Fruit fly (Drosophila melanogaster): ENCODE results near the gene CG6696.
A peak's percentile ranks its signal among the peaks of the same experiment; 100 is the strongest.

Gene CG6696

dm6 chrX:18635118-18635552, 26.8 kb downstream of the CG6696 start (continued):
- no peak for TF ChIP-seq wek (GFP tag; optimal IDR thresholded peaks at IDR 0.05)
- TF ChIP-seq lmd (GFP tag; IDR thresholded peaks at IDR 0.05): peak; percentile 32; the same call in 1 of the 2 replicates
- TF ChIP-seq CG14014 (GFP tag; IDR thresholded peaks at IDR 0.05): 0 out of 2 replicates have a peak, but pooled peaks have one; percentile 30
- no peak for TF ChIP-seq wor (GFP tag; IDR thresholded peaks at IDR 0.05)
- no peak for TF ChIP-seq CG16815 (GFP tag; optimal IDR thresholded peaks at IDR 0.05)
- TF ChIP-seq CG2202 (tag; optimal IDR thresholded peaks at IDR 0.05): no peak
- no peak for TF ChIP-seq btn (GFP tag; optimal IDR thresholded peaks at IDR 0.05)
- no peak for TF ChIP-seq lbe (GFP tag; optimal IDR thresholded peaks at IDR 0.05)
- no peak for TF ChIP-seq CG10274 (GFP tag; optimal IDR thresholded peaks at IDR 0.05)
- no peak for TF ChIP-seq Optix (GFP tag; IDR thresholded peaks at IDR 0.05)
- no peak for TF ChIP-seq CG6813 (GFP tag; optimal IDR thresholded peaks at IDR 0.05)
- no peak for TF ChIP-seq bsh (GFP tag; optimal IDR thresholded peaks at IDR 0.05)
- TF ChIP-seq Hsf (GFP tag; optimal IDR thresholded peaks at IDR 0.05): peak; percentile 55
- TF ChIP-seq CG18476 (GFP tag; optimal IDR thresholded peaks at IDR 0.05): no peak
- no peak for TF ChIP-seq Sox100B (GFP tag; optimal IDR thresholded peaks at IDR 0.05)
- no peak for TF ChIP-seq MBD-R2 (GFP tag; IDR thresholded peaks at IDR 0.05)
- peak; percentile 17 for TF ChIP-seq Hr3 (GFP tag; optimal IDR thresholded peaks at IDR 0.05)
- no peak for TF ChIP-seq CG11093 (GFP tag; IDR thresholded peaks at IDR 0.05)
- peak; percentile 24 for TF ChIP-seq her (GFP tag; optimal IDR thresholded peaks at IDR 0.05)
- no peak for TF ChIP-seq gcm (GFP tag; optimal IDR thresholded peaks at IDR 0.05)
- TF ChIP-seq ems (GFP tag; optimal IDR thresholded peaks at IDR 0.05): no peak
- no peak for TF ChIP-seq CrebB (tag; optimal IDR thresholded peaks at IDR 0.05)
- TF ChIP-seq CG1647 (GFP tag; optimal IDR thresholded peaks at IDR 0.05): no peak
- TF ChIP-seq CG3163 (GFP tag; optimal IDR thresholded peaks at IDR 0.05): peak; percentile 34
- TF ChIP-seq gsb (GFP tag; IDR thresholded peaks at IDR 0.05): no peak
- peak; percentile 57; the same call in 2 of the 3 replicates for TF ChIP-seq Dbx (GFP tag; IDR thresholded peaks at IDR 0.05)
- TF ChIP-seq CG12769 (tag; optimal IDR thresholded peaks at IDR 0.05): peak; percentile 31
- TF ChIP-seq kni (GFP tag; optimal IDR thresholded peaks at IDR 0.05): no peak
- TF ChIP-seq CG6854 (GFP tag; optimal IDR thresholded peaks at IDR 0.05): no peak
- peak; percentile 74 for TF ChIP-seq amos (GFP tag; IDR thresholded peaks at IDR 0.05; ENCODE audit: partially characterized antibody)
- TF ChIP-seq Doc2 (GFP tag; IDR thresholded peaks at IDR 0.05): no peak
- TF ChIP-seq H15 (GFP tag; IDR thresholded peaks at IDR 0.05): no peak
- no peak for TF ChIP-seq Xrp1 (GFP tag; IDR thresholded peaks at IDR 0.05)
- TF ChIP-seq sc (optimal IDR thresholded peaks at IDR 0.05): no peak
- TF ChIP-seq sc (GFP tag; optimal IDR thresholded peaks at IDR 0.05): no peak
- TF ChIP-seq TFAM (GFP tag; optimal IDR thresholded peaks at IDR 0.05): no peak
- TF ChIP-seq CG14710 (tag; optimal IDR thresholded peaks at IDR 0.05): no peak
- TF ChIP-seq CG15269 (tag; optimal IDR thresholded peaks at IDR 0.05): peak; percentile 18
- peak; percentile 50 for TF ChIP-seq HmgD (GFP tag; optimal IDR thresholded peaks at IDR 0.05)
- TF ChIP-seq nerfin-2 (GFP tag; IDR thresholded peaks at IDR 0.05; ENCODE audit: partially characterized antibody): peak; percentile 7; the same call in 1 of the 2 replicates
- TF ChIP-seq CG17568 (GFP tag; optimal IDR thresholded peaks at IDR 0.05): no peak
- peak; percentile 48 for TF ChIP-seq Ets97D (GFP tag; optimal IDR thresholded peaks at IDR 0.05)
- peak; percentile 75 for TF ChIP-seq Myb (GFP tag; optimal IDR thresholded peaks at IDR 0.05)
- no peak for TF ChIP-seq CG10431 (GFP tag; optimal IDR thresholded peaks at IDR 0.05)
- peak; percentile 27 for TF ChIP-seq pho (GFP tag; optimal IDR thresholded peaks at IDR 0.05)
- no peak for TF ChIP-seq CG8478 (optimal IDR thresholded peaks at IDR 0.05)
- no peak for TF ChIP-seq CG4854 (GFP tag; optimal IDR thresholded peaks at IDR 0.05)
- TF ChIP-seq pfk (GFP tag; optimal IDR thresholded peaks at IDR 0.05): no peak
- peak; percentile 22 for TF ChIP-seq CG8089 (GFP tag; optimal IDR thresholded peaks at IDR 0.05)
- no peak for TF ChIP-seq CG31224 (GFP tag; IDR thresholded peaks at IDR 0.05)
- no peak for TF ChIP-seq ssp (GFP tag; IDR thresholded peaks at IDR 0.05)
- no peak for TF ChIP-seq Ada2b (GFP tag; IDR thresholded peaks at IDR 0.05)

Measured in whole organism, embryonic.